Worm (Caenorhabditis elegans): ENCODE measurements around the gene srj-10.

srj-10 gene

ce11 chrV:16090685-16091084, 16.9 kb upstream of the srj-10 start, which contains the start of gene F22B8.3:
F22B8.3 (plus strand) TSS chrV:16090985.
- TF ChIP-seq hlh-1 (tag; optimal IDR thresholded peaks at IDR 0.05) = no peak
- no peak for TF ChIP-seq nhr-2 (tag; optimal IDR thresholded peaks at IDR 0.05)
- TF ChIP-seq blmp-1 (tag; optimal IDR thresholded peaks at IDR 0.05) = no peak
- TF ChIP-seq nhr-76 (tag; optimal IDR thresholded peaks at IDR 0.05) = no peak

- TF ChIP-seq lin-13 (tag; optimal IDR thresholded peaks at IDR 0.05) = no peak
- no peak for TF ChIP-seq mep-1 (tag; optimal IDR thresholded peaks at IDR 0.05)
- no peak for TF ChIP-seq hlh-1 (tag; optimal IDR thresholded peaks at IDR 0.05)
- no peak for TF ChIP-seq snpc-4 (tag; optimal IDR thresholded peaks at IDR 0.05)
- no peak for TF ChIP-seq ham-2 (GFP tag; optimal IDR thresholded peaks at IDR 0.05)
- no peak for TF ChIP-seq lin-32 (GFP tag; optimal IDR thresholded peaks at IDR 0.05)
- TF ChIP-seq bed-3 (GFP tag; optimal IDR thresholded peaks at IDR 0.05) = no peak
- no peak for TF ChIP-seq cnd-1 (tag; optimal IDR thresholded peaks at IDR 0.05)
- no peak for TF ChIP-seq flh-1 (GFP tag; optimal IDR thresholded peaks at IDR 0.05)
- TF ChIP-seq ceh-39 (tag; optimal IDR thresholded peaks at IDR 0.05) = no peak
- no peak for TF ChIP-seq unc-62 (GFP tag; optimal IDR thresholded peaks at IDR 0.05)
- no peak for TF ChIP-seq lsy-2 (tag; optimal IDR thresholded peaks at IDR 0.05)
- no peak for TF ChIP-seq unc-39 (tag; optimal IDR thresholded peaks at IDR 0.05)
- no peak for TF ChIP-seq nhr-28 (tag; optimal IDR thresholded peaks at IDR 0.05)
- no peak for TF ChIP-seq ces-1 (GFP tag; optimal IDR thresholded peaks at IDR 0.05)
- TF ChIP-seq nhr-237 (tag; optimal IDR thresholded peaks at IDR 0.05) = no peak
- TF ChIP-seq pha-4 (tag; optimal IDR thresholded peaks at IDR 0.05) = no peak
Measured at ce11 chrV:16080678-16081077, 6.9 kb upstream of the srj-10 start.

- TF ChIP-seq hlh-1 (tag; optimal IDR thresholded peaks at IDR 0.05) = no peak
Measured at ce11 chrV:16080039-16080438, 6.3 kb upstream of the srj-10 start.

ce11 chrV:16075250-16075709, 1.5 kb upstream of the srj-10 start, which contains the start of the genes F14H3.12 and srj-29:
F14H3.12 (minus strand) TSS chrV:16075323.
srj-29 (plus strand) TSS chrV:16075659.
- TF ChIP-seq tbx-8 (GFP tag; optimal IDR thresholded peaks at IDR 0.05) = no peak
- TF ChIP-seq drap-1 (GFP tag; optimal IDR thresholded peaks at IDR 0.05) = no peak
- TF ChIP-seq nhr-237 (tag; optimal IDR thresholded peaks at IDR 0.05) = no peak
- TF ChIP-seq ztf-11 (tag; optimal IDR thresholded peaks at IDR 0.05) = no peak
- no peak for TF ChIP-seq lsy-2 (tag; optimal IDR thresholded peaks at IDR 0.05)
- TF ChIP-seq ces-1 (GFP tag; optimal IDR thresholded peaks at IDR 0.05) = no peak
- TF ChIP-seq unc-39 (tag; optimal IDR thresholded peaks at IDR 0.05) = no peak
- TF ChIP-seq mep-1 (tag; optimal IDR thresholded peaks at IDR 0.05) = no peak
- TF ChIP-seq lin-32 (GFP tag; optimal IDR thresholded peaks at IDR 0.05) = no peak
- no peak for TF ChIP-seq nhr-28 (tag; optimal IDR thresholded peaks at IDR 0.05)
- no peak for TF ChIP-seq lin-13 (tag; optimal IDR thresholded peaks at IDR 0.05)
- TF ChIP-seq snpc-4 (tag; optimal IDR thresholded peaks at IDR 0.05) = no peak
- no peak for TF ChIP-seq sem-2 (GFP tag; optimal IDR thresholded peaks at IDR 0.05)
- TF ChIP-seq zip-8 (tag; optimal IDR thresholded peaks at IDR 0.05) = no peak
- TF ChIP-seq mab-5 (tag; optimal IDR thresholded peaks at IDR 0.05) = no peak
- TF ChIP-seq mls-2 (tag; optimal IDR thresholded peaks at IDR 0.05) = no peak

DNA sequence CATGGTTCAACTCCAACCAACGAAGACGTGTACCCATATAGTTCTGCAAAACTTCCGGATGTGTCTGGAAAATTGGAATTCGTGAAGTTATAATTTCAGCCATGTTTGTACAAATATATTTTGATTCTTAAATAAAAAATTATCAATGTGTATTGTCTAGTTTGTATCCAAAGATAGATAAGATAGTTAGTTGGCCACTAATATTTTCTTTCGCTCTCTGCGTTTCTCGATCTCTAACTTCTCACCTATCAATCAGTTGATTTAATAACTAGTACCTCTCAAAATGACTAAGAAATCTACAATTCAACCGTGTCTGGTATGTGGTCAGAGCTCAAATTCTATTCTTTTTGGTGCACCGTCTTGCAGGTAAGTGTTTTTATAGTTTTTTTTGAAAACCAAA, 2.6 kb downstream of the srj-10 start, which contains the start of gene nhr-176:
Gene nhr-176, plus strand, starts transcription at position 159 of the 400 bp plus-strand sequence.
- TF ChIP-seq mab-5 (tag; optimal IDR thresholded peaks at IDR 0.05) (no peak), ceh-43 (GFP tag; optimal IDR thresholded peaks at IDR 0.05) (no peak), lsy-2 (tag; optimal IDR thresholded peaks at IDR 0.05) (no peak), sptf-1 (tag; optimal IDR thresholded peaks at IDR 0.05) (no peak), sem-2 (GFP tag; optimal IDR thresholded peaks at IDR 0.05) (no peak), M03D4.4 (tag; optimal IDR thresholded peaks at IDR 0.05) (no peak), ztf-11 (tag; optimal IDR thresholded peaks at IDR 0.05) (no peak), elt-1 (tag; optimal IDR thresholded peaks at IDR 0.05; ENCODE audit: borderline replicate concordance, insufficient read depth) (no peak), ham-2 (GFP tag; optimal IDR thresholded peaks at IDR 0.05) (no peak), snpc-4 (tag; optimal IDR thresholded peaks at IDR 0.05) (no peak)

DNA sequence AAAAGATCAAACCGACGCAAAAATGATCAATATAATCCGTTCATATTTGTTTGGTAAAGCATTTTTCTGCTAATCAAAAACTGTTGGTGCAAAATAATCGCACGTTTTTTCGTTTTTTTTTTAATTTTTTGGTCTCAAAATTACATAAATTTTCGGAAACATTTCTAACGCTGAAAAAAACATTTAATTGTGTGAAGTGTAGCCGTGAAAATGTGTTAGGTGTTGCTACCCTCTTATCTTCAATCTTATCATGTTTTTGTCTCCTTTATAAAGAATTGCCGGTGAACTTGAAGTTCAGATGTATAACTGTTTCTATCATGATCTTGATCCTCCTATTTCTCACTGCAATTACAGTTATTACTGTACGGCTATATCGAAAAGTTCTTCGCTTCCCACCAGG, 4.8 kb downstream of the srj-10 start, which contains the start of gene cyp-35D1:
Gene cyp-35D1, plus strand, starts transcription at position 301 of the 400 bp plus-strand sequence.
- TF ChIP-seq bed-3 (GFP tag; optimal IDR thresholded peaks at IDR 0.05) (no peak), ceh-83 (GFP tag; optimal IDR thresholded peaks at IDR 0.05) (no peak), elt-3 (tag; optimal IDR thresholded peaks at IDR 0.05) (no peak), ceh-39 (tag; optimal IDR thresholded peaks at IDR 0.05) (no peak), lin-13 (tag; optimal IDR thresholded peaks at IDR 0.05) (no peak), lsy-2 (tag; optimal IDR thresholded peaks at IDR 0.05) (no peak), blmp-1 (tag; optimal IDR thresholded peaks at IDR 0.05) (no peak), snpc-4 (tag; optimal IDR thresholded peaks at IDR 0.05) (no peak), mab-5 (tag; optimal IDR thresholded peaks at IDR 0.05) (no peak), nhr-76 (tag; optimal IDR thresholded peaks at IDR 0.05) (no peak), elt-1 (tag; optimal IDR thresholded peaks at IDR 0.05; ENCODE audit: borderline replicate concordance, insufficient read depth) (no peak)
